Worm (Caenorhabditis elegans): ENCODE measurements around the gene T03F7.5.

Gene T03F7.5

ce11 chrV:11268791-11269190, 29.7 kb downstream of the T03F7.5 start, which contains the start of gene str-115:
TSS of gene str-115 (plus strand) at chrV:11269091.
- TF ChIP-seq unc-42 (tag; optimal IDR thresholded peaks at IDR 0.05) (no peak), che-1 (tag; optimal IDR thresholded peaks at IDR 0.05) (no peak), nhr-11 (tag; optimal IDR thresholded peaks at IDR 0.05) (no peak), ceh-24 (tag; optimal IDR thresholded peaks at IDR 0.05) (no peak), tbx-2 (tag; optimal IDR thresholded peaks at IDR 0.05) (no peak), ceh-45 (GFP tag; IDR thresholded peaks at IDR 0.05) (no peak), ceh-34 (tag; optimal IDR thresholded peaks at IDR 0.05) (no peak), eyg-1 (tag; optimal IDR thresholded peaks at IDR 0.05) (no peak)

- no peak for TF ChIP-seq dmd-4 (tag; optimal IDR thresholded peaks at IDR 0.05; ENCODE audit: borderline replicate concordance)
- no peak for TF ChIP-seq lim-6 (tag; optimal IDR thresholded peaks at IDR 0.05)
- no peak for TF ChIP-seq ceh-24 (tag; optimal IDR thresholded peaks at IDR 0.05)
- TF ChIP-seq hlh-30 (tag; optimal IDR thresholded peaks at IDR 0.05; ENCODE audit: insufficient read depth): no peak
- TF ChIP-seq dve-1 (tag; optimal IDR thresholded peaks at IDR 0.05): no peak
- TF ChIP-seq ref-2 (tag; optimal IDR thresholded peaks at IDR 0.05): no peak
- TF ChIP-seq unc-86 (tag; optimal IDR thresholded peaks at IDR 0.05): no peak
- TF ChIP-seq fkh-6 (tag; optimal IDR thresholded peaks at IDR 0.05): no peak
- TF ChIP-seq unc-55 (GFP tag; optimal IDR thresholded peaks at IDR 0.05): no peak
- TF ChIP-seq ttx-3 (tag; optimal IDR thresholded peaks at IDR 0.05): no peak
- TF ChIP-seq hlh-8 (tag; optimal IDR thresholded peaks at IDR 0.05): no peak
These were observed 31.9 kb downstream of the T03F7.5 start, which contains the start of gene str-116 for ce11 chrV:11266681-11267080. TSS of gene str-116 (plus strand) at chrV:11266981.

ce11 chrV:11265482-11265881, 33.0 kb downstream of the T03F7.5 start, which contains the start of gene cln-3.1:
TSS of gene cln-3.1 (minus strand) at chrV:11265652.
- TF ChIP-seq elt-2 (tag; optimal IDR thresholded peaks at IDR 0.05) (peak; percentile 78), pat-9 (tag; optimal IDR thresholded peaks at IDR 0.05) (no peak), tbx-2 (tag; optimal IDR thresholded peaks at IDR 0.05) (no peak)

DNA sequence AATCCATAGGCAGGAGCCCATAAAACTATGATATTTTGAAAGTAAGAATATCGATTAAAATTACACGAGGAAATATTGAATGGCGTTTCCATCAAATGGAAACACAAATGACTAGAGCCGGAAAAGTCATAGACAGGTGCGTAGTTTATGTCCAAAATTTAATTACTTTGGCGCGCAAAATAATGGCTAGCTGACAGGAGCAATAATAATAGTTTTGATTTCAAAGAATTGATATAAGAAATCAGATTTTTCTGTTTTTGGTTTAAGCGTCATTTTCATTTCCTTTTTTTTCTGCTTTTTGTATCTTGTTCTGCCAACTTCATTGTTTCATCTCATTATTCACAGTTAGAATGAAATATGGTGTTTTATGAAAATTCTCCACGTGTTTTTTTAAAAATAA, 35.5 kb downstream of the T03F7.5 start, which contains the start of gene F07B10.4:
F07B10.4 (minus strand) TSS at position 101 of the 400 bp plus-strand sequence.
- TF ChIP-seq che-1 (tag; optimal IDR thresholded peaks at IDR 0.05) (no peak), ref-2 (tag; optimal IDR thresholded peaks at IDR 0.05) (no peak), sox-2 (GFP tag; IDR thresholded peaks at IDR 0.05) (no peak), ceh-9 (tag; optimal IDR thresholded peaks at IDR 0.05) (no peak), ets-4 (tag; optimal IDR thresholded peaks at IDR 0.05) (no peak), unc-86 (tag; optimal IDR thresholded peaks at IDR 0.05) (no peak), unc-3 (GFP tag; conservative IDR thresholded peaks at IDR 0.05) (no peak), unc-3 (tag; optimal IDR thresholded peaks at IDR 0.05) (no peak), fkh-10 (GFP tag; optimal IDR thresholded peaks at IDR 0.05) (no peak), nfya-1 (tag; optimal IDR thresholded peaks at IDR 0.05) (no peak), K09A11.1 (tag; optimal IDR thresholded peaks at IDR 0.05; ENCODE audit: insufficient read depth) (no peak), K02D7.2 (tag; optimal IDR thresholded peaks at IDR 0.05) (no peak), pat-9 (tag; optimal IDR thresholded peaks at IDR 0.05) (no peak), ttx-3 (tag; optimal IDR thresholded peaks at IDR 0.05) (no peak), pha-4 (tag; optimal IDR thresholded peaks at IDR 0.05) (no peak), hlh-13 (GFP tag; optimal IDR thresholded peaks at IDR 0.05) (no peak), ahr-1 (tag; optimal IDR thresholded peaks at IDR 0.05) (no peak)

DNA sequence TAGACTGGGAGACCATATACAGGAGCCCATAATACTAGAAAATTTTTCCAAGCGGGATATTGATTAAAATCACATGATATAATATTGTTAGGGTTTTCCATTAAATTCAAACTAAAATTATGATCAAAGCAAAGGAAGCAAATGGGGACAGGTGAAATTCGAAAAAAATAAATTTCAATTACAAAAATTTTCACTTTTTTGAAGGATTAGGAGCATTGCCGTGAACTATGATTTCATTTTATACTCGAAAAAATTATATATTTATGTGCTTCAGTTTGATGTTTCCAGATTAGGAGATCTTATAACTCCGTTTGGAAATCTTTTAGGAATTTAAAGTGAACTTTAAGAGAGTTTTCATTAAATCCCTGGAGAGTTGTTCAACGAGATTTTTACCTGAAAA, 37.9 kb downstream of the T03F7.5 start, which contains the start of gene F07B10.7:
F07B10.7 (minus strand) TSS at position 101 of the 400 bp plus-strand sequence.
- TF ChIP-seq ref-2 (tag; optimal IDR thresholded peaks at IDR 0.05) (no peak), hlh-6 (tag; optimal IDR thresholded peaks at IDR 0.05) (no peak), fkh-6 (tag; optimal IDR thresholded peaks at IDR 0.05) (no peak), ceh-30 (tag; optimal IDR thresholded peaks at IDR 0.05) (no peak), rnt-1 (tag; optimal IDR thresholded peaks at IDR 0.05) (no peak), K09A11.1 (tag; optimal IDR thresholded peaks at IDR 0.05; ENCODE audit: insufficient read depth) (no peak), Y22D7AL.16 (tag; optimal IDR thresholded peaks at IDR 0.05) (no peak), ama-1 (optimal IDR thresholded peaks at IDR 0.05) (no peak), nhr-232 (tag; optimal IDR thresholded peaks at IDR 0.05) (no peak), gmeb-2 (tag; optimal IDR thresholded peaks at IDR 0.05) (no peak), pqm-1 (tag; optimal IDR thresholded peaks at IDR 0.05) (no peak), tbx-7 (tag; optimal IDR thresholded peaks at IDR 0.05) (no peak), ztf-16 (tag; optimal IDR thresholded peaks at IDR 0.05) (no peak), C38D4.7 (GFP tag; optimal IDR thresholded peaks at IDR 0.05) (no peak), lim-6 (tag; optimal IDR thresholded peaks at IDR 0.05) (no peak), dve-1 (tag; optimal IDR thresholded peaks at IDR 0.05) (no peak), K02D7.2 (tag; optimal IDR thresholded peaks at IDR 0.05) (no peak), sdc-2 (tag; optimal IDR thresholded peaks at IDR 0.05) (no peak)

All from whole organism, late embryonic.